Fruit fly (Drosophila melanogaster) whole organism, adult: ENCODE data around the gene Axn.

ENCODE experiments used
- CG11617 ChIP-seq: fragments of 200-800 bp; sonication (Bioruptor generic); optimal IDR thresholded peaks from 2 replicates; lab custom pipeline; 2017; ENCODE audit warnings: mild to moderate bottlenecking, missing biosample characterization, missing genetic modification reagents, missing genetic modification characterization
- CG12768 ChIP-seq: fragments of 200-800 bp; sonication (Bioruptor generic); optimal IDR thresholded peaks from 2 replicates; lab custom pipeline; 2017; ENCODE audit warnings: missing biosample characterization, missing genetic modification characterization, mild to moderate bottlenecking, moderate library complexity, missing genetic modification reagents
- CG14711 ChIP-seq: fragments of 200-800 bp; sonication (Bioruptor generic); optimal IDR thresholded peaks from 2 replicates; lab custom pipeline; 2018; ENCODE audit warnings: missing biosample characterization, mild to moderate bottlenecking, missing genetic modification characterization, moderate library complexity
- CG1620 ChIP-seq: fragments of 200-800 bp; sonication (Bioruptor generic); optimal IDR thresholded peaks from 2 replicates; lab custom pipeline; 2016; ENCODE audit warnings: missing biosample characterization, missing genetic modification characterization
- CG33017 ChIP-seq: fragments of 200-800 bp; sonication (Bioruptor generic); optimal IDR thresholded peaks from 2 replicates; lab custom pipeline; 2018; ENCODE audit warnings: missing biosample characterization, mild to moderate bottlenecking, missing genetic modification characterization, moderate library complexity
- CG5204 ChIP-seq: fragments of 200-800 bp; sonication (Bioruptor generic); optimal IDR thresholded peaks from 2 replicates; lab custom pipeline; 2016; ENCODE audit warnings: missing biosample characterization, missing genetic modification characterization
- CG7045 ChIP-seq: fragments of 200-800 bp; sonication (Bioruptor generic); optimal IDR thresholded peaks from 2 replicates; lab custom pipeline; 2017; ENCODE audit warnings: missing biosample characterization, mild to moderate bottlenecking, missing genetic modification characterization
- CG7101 ChIP-seq: fragments of 200-800 bp; sonication (Bioruptor generic); optimal IDR thresholded peaks from 2 replicates; lab custom pipeline; 2018; ENCODE audit warnings: missing biosample characterization, mild to moderate bottlenecking, missing genetic modification characterization, moderate library complexity
- Clk ChIP-seq: fragments of 200-800 bp; sonication (Bioruptor generic); optimal IDR thresholded peaks from 2 replicates; lab custom pipeline; 2017; ENCODE audit warnings: missing biosample characterization, missing genetic modification characterization
- Crg-1 ChIP-seq: fragments of 200-800 bp; sonication (Bioruptor generic); optimal IDR thresholded peaks from 2 replicates; lab custom pipeline; 2016; ENCODE audit warnings: missing biosample characterization, missing genetic modification characterization
- Hr96 ChIP-seq: fragments of 200-800 bp; sonication (Bioruptor generic); optimal IDR thresholded peaks from 2 replicates; lab custom pipeline; 2016; ENCODE audit warnings: missing biosample characterization, missing genetic modification characterization
- Mnt ChIP-seq: fragments of 200-800 bp; sonication (Bioruptor generic); optimal IDR thresholded peaks from 2 replicates; lab custom pipeline; 2016; ENCODE audit warnings: missing biosample characterization, mild to moderate bottlenecking, missing genetic modification characterization
- bab1 ChIP-seq: fragments of 200-800 bp; sonication (Bioruptor generic); optimal IDR thresholded peaks from 3 replicates; lab custom pipeline; 2019; ENCODE audit warnings: missing biosample characterization, mild to moderate bottlenecking, missing genetic modification characterization, moderate library complexity
- cic ChIP-seq: fragments of 200-800 bp; sonication (Bioruptor generic); optimal IDR thresholded peaks from 2 replicates; lab custom pipeline; 2017; ENCODE audit warnings: missing biosample characterization, mild to moderate bottlenecking, missing genetic modification characterization, moderate library complexity
- cnc ChIP-seq, 2 experiments: fragments of >200 bp; optimal IDR thresholded peaks; 2 replicates each; lab custom pipeline; 2017
- kay ChIP-seq: fragments of 200-800 bp; sonication (Bioruptor generic); peaks from one replicate; lab custom pipeline; 2016; ENCODE audit warnings: missing biosample characterization, missing genetic modification characterization, borderline replicate concordance
- ovo ChIP-seq: fragments of 200-800 bp; sonication (Bioruptor generic); optimal IDR thresholded peaks from 2 replicates; lab custom pipeline; 2016; ENCODE audit warnings: missing biosample characterization, missing genetic modification characterization
- pad ChIP-seq: fragments of 200-800 bp; sonication (Bioruptor generic); optimal IDR thresholded peaks from 3 replicates; lab custom pipeline; 2017; ENCODE audit warnings: missing biosample characterization, missing genetic modification characterization, mild to moderate bottlenecking, moderate library complexity, missing genetic modification reagents
- tj ChIP-seq: fragments of 200-800 bp; sonication (Bioruptor generic); optimal IDR thresholded peaks from 3 replicates; lab custom pipeline; 2017; ENCODE audit warnings: missing biosample characterization, mild to moderate bottlenecking, missing genetic modification characterization, moderate library complexity
- toe ChIP-seq: fragments of 200-800 bp; sonication (Bioruptor generic); optimal IDR thresholded peaks from 2 replicates; lab custom pipeline; 2016; ENCODE audit warnings: missing biosample characterization, missing genetic modification characterization

Axn gene

DNA sequence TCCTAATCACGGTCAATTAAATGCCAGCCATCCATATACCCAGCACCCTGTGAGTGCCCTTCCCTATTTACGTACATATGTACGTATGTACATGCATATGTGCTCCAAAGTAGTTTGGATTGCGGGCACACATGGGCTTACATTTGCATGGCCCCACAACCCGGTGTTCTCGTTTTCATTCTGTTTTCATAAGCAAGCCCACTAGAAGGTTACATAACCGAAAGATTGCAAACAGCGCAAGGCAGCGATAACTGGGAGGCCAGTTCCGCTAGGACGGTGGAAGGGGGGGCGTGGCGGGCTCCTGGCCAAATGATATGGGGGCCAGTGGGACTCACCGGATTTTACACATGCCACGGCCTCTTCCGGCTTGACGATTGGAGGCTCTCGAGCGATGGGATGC is 8.2 kb upstream of the Axn start:
- no peak for TF ChIP-seq CG7045 (GFP tag; lab: Kevin White, UChicago)
- peak; percentile 49 for TF ChIP-seq cic (GFP tag; lab: Kevin White, UChicago)

DNA sequence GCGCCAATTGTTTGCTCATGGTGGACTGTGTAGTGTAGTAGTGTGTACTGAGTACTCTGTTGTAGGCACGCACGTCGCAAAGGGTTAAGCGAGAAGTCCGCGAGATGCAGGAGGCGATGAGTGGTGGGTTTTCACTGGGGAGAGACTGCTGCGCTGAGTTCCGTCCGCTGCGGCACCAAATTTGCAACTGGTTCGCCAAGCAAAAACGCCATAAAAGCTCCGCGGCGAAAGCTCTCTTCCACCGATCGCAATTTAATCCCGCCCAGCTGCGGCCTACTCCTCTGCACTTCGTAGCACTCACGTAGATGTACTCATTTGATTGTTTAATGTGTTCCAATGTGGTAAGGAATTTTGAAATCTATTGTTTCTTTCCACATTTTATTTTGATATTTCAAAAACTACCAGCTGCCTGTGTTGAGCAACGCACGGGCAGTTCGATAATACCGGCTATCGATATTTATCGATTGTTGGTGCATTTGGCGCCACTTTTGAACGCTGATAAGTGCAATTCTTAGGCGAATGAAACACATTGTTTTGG is 7.6 kb upstream of the Axn start, which contains the start of gene CG7920:
CG7920 (minus strand) TSS at position 308 of the 538 bp plus-strand sequence.
- TF ChIP-seq CG11617 (peak; percentile 54), cic (GFP tag; lab: Kevin White, UChicago) (peak; percentile 31), ovo (no peak), toe (GFP tag; lab: Kevin White, UChicago) (peak; percentile 7), Hr96 (peak; percentile 68), Clk (GFP tag; lab: Kevin White, UChicago) (no peak), CG12768 (GFP tag; lab: Kevin White, UChicago) (peak; percentile 41), CG7101 (peak; percentile 69), Crg-1 (peak; percentile 72), Mnt (GFP tag; lab: Kevin White, UChicago) (peak; percentile 37), tj (GFP tag; lab: Kevin White, UChicago) (no peak), bab1 (peak; percentile 83), kay (GFP tag; lab: Kevin White, UChicago) (no peak), CG7045 (GFP tag; lab: Kevin White, UChicago) (peak; percentile 37), CG5204 (GFP tag; lab: Kevin White, UChicago) (no peak), cnc (optimal IDR thresholded peaks at IDR 0.05; lab: Kevin White, UChicago) (peak in 1 of 2 experiments; percentile 62), CG14711 (peak; percentile 60), CG33017 (peak; percentile 45), pad (GFP tag; lab: Kevin White, UChicago) (peak; percentile 67), CG1620 (GFP tag; lab: Kevin White, UChicago) (peak; percentile 59)

DNA sequence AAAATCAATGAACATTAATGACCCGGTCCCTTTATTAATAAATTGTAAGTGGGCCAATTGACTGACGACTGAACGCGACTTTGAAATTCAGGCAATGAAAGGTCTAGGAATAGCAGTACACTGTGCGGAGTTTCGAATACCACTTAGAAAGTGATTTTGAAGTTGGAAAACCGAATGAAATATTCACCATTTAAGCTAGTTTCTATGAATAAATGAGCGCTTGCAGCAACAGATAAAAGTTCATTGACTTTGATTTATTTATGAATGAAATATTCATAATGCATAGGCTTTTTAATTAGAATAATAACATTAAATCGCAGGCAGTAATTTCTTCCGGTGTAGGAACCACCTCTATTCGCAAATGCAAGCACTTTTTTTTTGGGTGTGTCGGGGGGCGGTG is 1.6 kb upstream of the Axn start:
- no peak for TF ChIP-seq ovo
- no peak for TF ChIP-seq CG12768 (GFP tag; lab: Kevin White, UChicago)
- TF ChIP-seq CG7101: no peak
- TF ChIP-seq CG7045 (GFP tag; lab: Kevin White, UChicago): no peak
- no peak for TF ChIP-seq Crg-1
- TF ChIP-seq Hr96: no peak
- no peak for TF ChIP-seq Mnt (GFP tag; lab: Kevin White, UChicago)
- TF ChIP-seq tj (GFP tag; lab: Kevin White, UChicago): peak; percentile 89
- TF ChIP-seq CG14711: no peak
- TF ChIP-seq bab1: peak; percentile 19
- TF ChIP-seq kay (GFP tag; lab: Kevin White, UChicago): no peak
- TF ChIP-seq pad (GFP tag; lab: Kevin White, UChicago): no peak
- TF ChIP-seq toe (GFP tag; lab: Kevin White, UChicago): no peak
- TF ChIP-seq CG11617: no peak
- TF ChIP-seq Clk (GFP tag; lab: Kevin White, UChicago): no peak

DNA sequence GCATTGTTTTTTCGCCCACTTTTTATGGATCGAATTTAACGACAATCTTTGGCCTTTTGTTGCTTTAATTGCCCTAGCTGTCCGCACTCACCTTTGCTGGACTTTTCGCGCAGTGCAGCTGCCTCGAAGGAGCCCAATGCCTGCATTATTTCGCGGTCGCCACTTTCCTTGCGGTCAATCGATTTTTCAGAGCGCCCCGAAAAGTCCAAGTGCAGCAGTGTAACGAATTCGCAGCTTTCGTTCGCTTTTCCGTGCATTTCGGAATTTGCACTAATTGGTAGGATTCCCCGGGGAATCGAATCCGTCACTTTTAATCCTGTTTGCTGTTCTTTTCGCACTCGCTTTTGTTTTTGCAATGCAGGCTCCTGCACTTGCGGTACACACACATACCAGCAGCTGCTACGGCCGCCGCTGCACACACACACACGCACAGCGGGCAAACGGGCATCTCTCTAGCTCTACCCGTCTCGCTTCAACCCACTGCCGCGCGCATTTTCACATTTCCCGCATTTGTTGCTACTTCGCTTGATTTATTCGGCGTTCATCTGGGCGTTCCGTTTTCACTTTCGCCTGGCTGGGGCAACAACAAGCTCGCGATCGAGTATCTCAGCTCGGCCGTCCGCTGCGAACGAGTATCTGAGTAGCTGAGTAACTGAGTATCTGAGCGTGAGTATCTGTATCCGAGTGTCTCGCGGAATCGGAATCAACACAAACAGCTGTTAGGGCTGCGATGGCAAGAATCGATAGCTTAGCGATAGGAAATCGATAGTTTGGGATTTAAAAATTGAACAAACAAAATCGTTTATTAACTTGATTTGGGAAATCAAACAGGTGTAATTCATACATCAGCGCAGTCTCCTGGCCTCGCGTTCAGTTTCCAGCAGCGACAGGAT is 837 bp upstream of the Axn start, which contains the start of gene Mgat2:
Mgat2 (minus strand) TSS at position 663 of the 893 bp plus-strand sequence.
- TF ChIP-seq Mnt (GFP tag; lab: Kevin White, UChicago) (peak; percentile 75), CG7045 (GFP tag; lab: Kevin White, UChicago) (peak; percentile 50), Crg-1 (no peak), pad (GFP tag; lab: Kevin White, UChicago) (no peak), tj (GFP tag; lab: Kevin White, UChicago) (peak; percentile 28), CG5204 (GFP tag; lab: Kevin White, UChicago) (no peak), toe (GFP tag; lab: Kevin White, UChicago) (no peak), ovo (no peak), CG7101 (peak; percentile 42), bab1 (peak; percentile 41), kay (GFP tag; lab: Kevin White, UChicago) (no peak), CG12768 (GFP tag; lab: Kevin White, UChicago) (peak; percentile 67), cnc (optimal IDR thresholded peaks at IDR 0.05; lab: Kevin White, UChicago) (no peak), cic (GFP tag; lab: Kevin White, UChicago) (peak; percentile 85), CG11617 (peak; percentile 53), CG1620 (GFP tag; lab: Kevin White, UChicago) (no peak), Clk (GFP tag; lab: Kevin White, UChicago) (no peak), CG33017 (peak; percentile 65), CG14711 (no peak), Hr96 (peak; percentile 72)

DNA sequence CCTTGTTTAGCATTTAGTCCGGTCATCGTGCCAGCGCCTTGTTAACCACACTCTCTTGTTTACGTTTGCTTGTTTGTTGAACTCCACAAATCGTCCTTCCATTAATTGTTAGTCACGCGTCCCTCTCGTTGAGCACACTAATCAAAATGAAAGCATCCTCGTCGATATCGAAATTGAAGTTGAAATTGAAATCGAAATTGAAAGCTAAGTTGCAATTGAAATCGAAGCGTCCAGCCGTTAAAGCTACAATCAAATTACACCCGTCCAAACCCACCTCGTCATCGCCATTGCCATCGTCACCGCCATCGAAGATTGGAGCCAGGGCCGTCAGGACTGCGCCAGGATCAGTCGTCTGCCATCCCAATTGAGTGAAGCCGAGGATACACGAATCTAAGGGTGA is 803 bp downstream of the Axn start:
- no peak for TF ChIP-seq Hr96
- no peak for TF ChIP-seq CG14711
- no peak for TF ChIP-seq CG1620 (GFP tag; lab: Kevin White, UChicago)
- no peak for TF ChIP-seq CG7045 (GFP tag; lab: Kevin White, UChicago)
- TF ChIP-seq cnc (optimal IDR thresholded peaks at IDR 0.05; lab: Kevin White, UChicago): no peak
- no peak for TF ChIP-seq CG5204 (GFP tag; lab: Kevin White, UChicago)
- no peak for TF ChIP-seq Clk (GFP tag; lab: Kevin White, UChicago)
- no peak for TF ChIP-seq ovo
- TF ChIP-seq CG12768 (GFP tag; lab: Kevin White, UChicago): no peak
- TF ChIP-seq cic (GFP tag; lab: Kevin White, UChicago): no peak

DNA sequence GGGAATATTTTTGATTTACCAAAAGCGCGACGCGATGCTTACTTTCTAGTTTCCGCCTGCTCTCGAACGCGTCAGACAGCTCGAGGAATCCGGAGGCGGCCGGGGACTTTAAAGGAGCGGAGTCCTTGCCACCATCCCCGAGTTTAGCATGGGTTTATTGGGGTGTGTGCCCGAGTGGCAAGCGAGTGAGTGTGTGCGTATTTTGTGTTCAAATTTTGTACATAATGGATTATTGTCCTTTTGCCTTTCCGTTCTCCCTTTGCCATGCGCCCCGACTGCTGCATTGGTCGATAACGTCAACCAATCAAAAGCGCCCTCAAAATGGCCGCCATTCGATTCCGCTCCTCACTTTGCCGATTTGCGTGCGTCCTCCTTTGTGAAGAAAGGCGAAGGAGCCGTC is 7.4 kb downstream of the Axn start:
- TF ChIP-seq kay (GFP tag; lab: Kevin White, UChicago): no peak
- TF ChIP-seq CG7101: no peak
- no peak for TF ChIP-seq CG1620 (GFP tag; lab: Kevin White, UChicago)
- TF ChIP-seq bab1: no peak
- TF ChIP-seq cic (GFP tag; lab: Kevin White, UChicago): no peak
- no peak for TF ChIP-seq CG11617
- TF ChIP-seq CG14711: no peak
- no peak for TF ChIP-seq Clk (GFP tag; lab: Kevin White, UChicago)
- TF ChIP-seq Hr96: no peak
- no peak for TF ChIP-seq tj (GFP tag; lab: Kevin White, UChicago)
- TF ChIP-seq CG5204 (GFP tag; lab: Kevin White, UChicago): no peak
- TF ChIP-seq Mnt (GFP tag; lab: Kevin White, UChicago): no peak
- TF ChIP-seq toe (GFP tag; lab: Kevin White, UChicago): no peak
- TF ChIP-seq ovo: no peak
- TF ChIP-seq CG7045 (GFP tag; lab: Kevin White, UChicago): no peak
- TF ChIP-seq CG33017: no peak
- no peak for TF ChIP-seq CG12768 (GFP tag; lab: Kevin White, UChicago)
- TF ChIP-seq cnc (optimal IDR thresholded peaks at IDR 0.05; lab: Kevin White, UChicago): no peak
- no peak for TF ChIP-seq Crg-1
